Worm (Caenorhabditis elegans): ENCODE results near the gene alh-4.

The alh-4 gene

DNA sequence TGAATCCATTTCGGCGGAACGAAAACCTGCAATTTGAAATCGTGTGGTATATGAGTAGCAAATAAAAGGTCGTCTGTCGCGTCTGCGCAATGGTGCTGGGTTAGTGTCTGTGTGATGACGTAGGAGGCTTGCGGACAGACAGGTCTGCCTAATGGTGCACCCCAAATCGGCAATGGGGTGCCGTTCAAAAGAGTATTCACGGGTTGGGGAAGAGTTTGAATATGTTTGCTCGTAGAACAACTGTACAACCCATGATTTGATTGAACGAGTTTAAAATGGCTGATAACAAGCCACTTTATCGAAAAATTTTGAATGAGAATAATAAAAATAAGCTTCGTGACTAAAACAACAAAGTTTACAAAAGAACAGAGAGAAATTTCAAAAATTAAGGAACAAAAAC, 3.8 kb downstream of the alh-4 start, which contains the start of gene T05H4.11:
T05H4.11 (minus strand) TSS at position 335 of the 400 bp plus-strand sequence.
- TF ChIP-seq F13H6.1 (tag; optimal IDR thresholded peaks at IDR 0.05), result peak; percentile 8
- no peak for TF ChIP-seq ztf-4 (tag; optimal IDR thresholded peaks at IDR 0.05)
- TF ChIP-seq nhr-12 (tag; optimal IDR thresholded peaks at IDR 0.05), result no peak
- TF ChIP-seq ama-1 (optimal IDR thresholded peaks at IDR 0.05), result peak; percentile 24
- TF ChIP-seq nhr-237 (tag; optimal IDR thresholded peaks at IDR 0.05), result no peak
- no peak for TF ChIP-seq ZK546.5 (tag; optimal IDR thresholded peaks at IDR 0.05)
- TF ChIP-seq nhr-23 (tag; optimal IDR thresholded peaks at IDR 0.05), result no peak
- no peak for TF ChIP-seq unc-55 (GFP tag; optimal IDR thresholded peaks at IDR 0.05)
- no peak for TF ChIP-seq peb-1 (tag; optimal IDR thresholded peaks at IDR 0.05)
- no peak for TF ChIP-seq lin-11 (tag; optimal IDR thresholded peaks at IDR 0.05)
- no peak for TF ChIP-seq nhr-11 (tag; optimal IDR thresholded peaks at IDR 0.05)
- TF ChIP-seq egl-27 (tag; optimal IDR thresholded peaks at IDR 0.05), result no peak
- peak; percentile 4 for TF ChIP-seq crh-2 (tag; optimal IDR thresholded peaks at IDR 0.05)
- TF ChIP-seq zag-1 (tag; optimal IDR thresholded peaks at IDR 0.05), result no peak
- TF ChIP-seq ztf-1 (GFP tag; conservative IDR thresholded peaks at IDR 0.05), result no peak
- no peak for TF ChIP-seq C34F6.9 (tag; optimal IDR thresholded peaks at IDR 0.05)
- TF ChIP-seq lin-39 (tag; optimal IDR thresholded peaks at IDR 0.05), result no peak
- peak in 1 of 2 experiments; percentile 4 for TF ChIP-seq lsy-2 (tag; optimal IDR thresholded peaks at IDR 0.05)
- TF ChIP-seq unc-62 (GFP tag; optimal IDR thresholded peaks at IDR 0.05), result no peak
- no peak for TF ChIP-seq nhr-77 (tag; optimal IDR thresholded peaks at IDR 0.05)
- no peak for TF ChIP-seq aly-2 (tag; optimal IDR thresholded peaks at IDR 0.05)
- no peak for TF ChIP-seq dmd-4 (tag; optimal IDR thresholded peaks at IDR 0.05)
- peak; percentile 26 for TF ChIP-seq gmeb-1 (tag; optimal IDR thresholded peaks at IDR 0.05)
- TF ChIP-seq sma-9 (GFP tag; optimal IDR thresholded peaks at IDR 0.05), result no peak
- TF ChIP-seq sma-9 (tag; optimal IDR thresholded peaks at IDR 0.05), result no peak
- no peak for TF ChIP-seq mbf-1 (tag; optimal IDR thresholded peaks at IDR 0.05)
- peak; percentile 44 for TF ChIP-seq sma-3 (GFP tag; optimal IDR thresholded peaks at IDR 0.05)
- TF ChIP-seq unc-39 (tag; optimal IDR thresholded peaks at IDR 0.05), result no peak

DNA sequence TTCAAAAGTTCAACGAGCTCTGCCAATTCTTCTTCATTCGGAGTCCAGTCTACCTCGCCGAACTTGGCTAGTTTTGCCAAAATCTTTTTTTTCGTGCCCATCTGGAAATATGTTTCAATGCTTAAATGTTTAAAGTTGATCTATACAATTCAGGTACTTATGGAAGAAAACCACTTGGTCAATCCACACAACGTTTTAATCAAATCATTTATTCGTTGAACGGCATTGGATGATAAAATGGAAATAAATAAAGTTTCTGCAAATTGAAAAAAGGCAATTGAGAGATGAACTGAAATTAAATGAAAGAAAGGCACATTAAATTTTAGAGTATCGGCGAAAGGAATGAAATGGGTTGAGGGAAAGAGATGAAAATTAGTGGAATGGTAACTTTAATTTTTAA, 5.7 kb downstream of the alh-4 start, which contains the start of gene urb-1:
urb-1 (minus strand) TSS at position 101 of the 400 bp plus-strand sequence.
- TF ChIP-seq crh-2 (tag; optimal IDR thresholded peaks at IDR 0.05) (no peak), nhr-237 (tag; optimal IDR thresholded peaks at IDR 0.05) (no peak), gmeb-1 (tag; optimal IDR thresholded peaks at IDR 0.05) (no peak), mbf-1 (tag; optimal IDR thresholded peaks at IDR 0.05) (no peak)

DNA sequence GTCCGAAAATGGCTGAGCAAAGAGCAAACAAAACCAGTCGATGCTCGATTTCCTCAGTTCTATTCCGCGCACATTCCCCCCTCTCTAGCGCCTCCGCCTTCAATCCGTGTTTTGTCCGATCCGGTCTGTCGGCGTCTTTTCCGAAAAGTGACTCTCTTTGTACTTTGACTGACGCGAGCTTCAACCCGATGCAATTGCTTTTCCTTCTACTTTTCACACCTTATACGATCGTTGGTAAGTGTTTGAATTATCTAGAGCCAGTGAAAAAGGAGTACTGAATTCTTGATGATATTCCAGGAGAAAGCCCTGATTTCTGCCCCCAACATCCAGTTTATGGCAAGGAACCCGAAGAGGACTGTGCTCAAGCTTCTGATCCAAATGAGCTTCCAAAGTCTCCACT, 14.7 kb downstream of the alh-4 start, which contains the start of gene cht-6:
cht-6 (plus strand) TSS at position 9 of the 400 bp plus-strand sequence.
- TF ChIP-seq elt-1 (tag; optimal IDR thresholded peaks at IDR 0.05) (no peak), ztf-1 (GFP tag; conservative IDR thresholded peaks at IDR 0.05) (no peak), ama-1 (optimal IDR thresholded peaks at IDR 0.05) (no peak), nhr-6 (tag; optimal IDR thresholded peaks at IDR 0.05) (no peak), ceh-16 (tag; optimal IDR thresholded peaks at IDR 0.05) (no peak), aly-2 (tag; optimal IDR thresholded peaks at IDR 0.05) (no peak), egl-27 (tag; optimal IDR thresholded peaks at IDR 0.05) (no peak)

ce11 chrV:6414469-6414868, 15.3 kb downstream of the alh-4 start:
- no peak for TF ChIP-seq R02D3.7 (tag; optimal IDR thresholded peaks at IDR 0.05)
- TF ChIP-seq Y55F3AM.14 (GFP tag; optimal IDR thresholded peaks at IDR 0.05), result no peak
- TF ChIP-seq fos-1 (tag; optimal IDR thresholded peaks at IDR 0.05), result peak; percentile 26

- TF ChIP-seq sma-9 (GFP tag; optimal IDR thresholded peaks at IDR 0.05) (peak; percentile 20), sma-9 (tag; optimal IDR thresholded peaks at IDR 0.05) (no peak), nhr-237 (tag; optimal IDR thresholded peaks at IDR 0.05) (no peak), fos-1 (tag; optimal IDR thresholded peaks at IDR 0.05) (peak; percentile 60), gmeb-1 (tag; optimal IDR thresholded peaks at IDR 0.05) (peak; percentile 31), R02D3.7 (tag; optimal IDR thresholded peaks at IDR 0.05) (no peak), crh-2 (tag; optimal IDR thresholded peaks at IDR 0.05) (peak; percentile 65), F13H6.1 (tag; optimal IDR thresholded peaks at IDR 0.05) (peak; percentile 30)
These were observed 16.7 kb downstream of the alh-4 start for ce11 chrV:6413057-6413456.

- TF ChIP-seq lin-11 (tag; optimal IDR thresholded peaks at IDR 0.05) (no peak), gmeb-1 (tag; optimal IDR thresholded peaks at IDR 0.05) (peak; percentile 20), elt-1 (tag; optimal IDR thresholded peaks at IDR 0.05) (no peak), nhr-23 (tag; optimal IDR thresholded peaks at IDR 0.05) (no peak), ztf-11 (tag; optimal IDR thresholded peaks at IDR 0.05) (no peak), sem-4 (tag; optimal IDR thresholded peaks at IDR 0.05) (no peak), unc-55 (GFP tag; optimal IDR thresholded peaks at IDR 0.05) (no peak), fos-1 (tag; optimal IDR thresholded peaks at IDR 0.05) (peak; percentile 50), Y55F3AM.14 (GFP tag; optimal IDR thresholded peaks at IDR 0.05) (no peak), nhr-6 (tag; optimal IDR thresholded peaks at IDR 0.05) (no peak), unc-39 (tag; optimal IDR thresholded peaks at IDR 0.05) (no peak), zag-1 (tag; optimal IDR thresholded peaks at IDR 0.05) (no peak), ceh-82 (tag; optimal IDR thresholded peaks at IDR 0.05) (no peak), dmd-4 (tag; optimal IDR thresholded peaks at IDR 0.05) (no peak), sma-3 (GFP tag; optimal IDR thresholded peaks at IDR 0.05) (no peak), mdl-1 (tag; optimal IDR thresholded peaks at IDR 0.05) (peak in 1 of 2 experiments; percentile 26), ama-1 (optimal IDR thresholded peaks at IDR 0.05) (no peak), lsy-2 (tag; optimal IDR thresholded peaks at IDR 0.05) (no peak), C34F6.9 (tag; optimal IDR thresholded peaks at IDR 0.05) (no peak), lin-13 (GFP tag; optimal IDR thresholded peaks at IDR 0.05) (no peak), peb-1 (tag; optimal IDR thresholded peaks at IDR 0.05) (no peak), sma-9 (GFP tag; optimal IDR thresholded peaks at IDR 0.05) (peak; percentile 73), sma-9 (tag; optimal IDR thresholded peaks at IDR 0.05) (no peak), crh-2 (tag; optimal IDR thresholded peaks at IDR 0.05) (peak; percentile 83)
These were observed 18.6 kb downstream of the alh-4 start for ce11 chrV:6411161-6411560.
